Fruit fly (Drosophila melanogaster): ENCODE data around the gene CG34280.
A peak's percentile ranks its signal among the peaks of the same experiment; 100 is the strongest.

Gene CG34280

dm6 chr3R:17402434-17402833 is 1.1 kb downstream of the CG34280 start, which contains the start of gene Sur-8 (continued):
- TF ChIP-seq Deaf1 (tag; optimal IDR thresholded peaks at IDR 0.05) (no peak), CG7839 (tag; optimal IDR thresholded peaks at IDR 0.05) (peak; percentile 69), Dad (GFP tag; optimal IDR thresholded peaks at IDR 0.05) (peak; percentile 10), CG14965 (GFP tag; optimal IDR thresholded peaks at IDR 0.05; ENCODE audit: borderline replicate concordance) (no peak), ro (GFP tag; IDR thresholded peaks at IDR 0.05) (no peak), odd (GFP tag; optimal IDR thresholded peaks at IDR 0.05) (peak; percentile 12), CG10274 (GFP tag; optimal IDR thresholded peaks at IDR 0.05) (peak; percentile 45), MBD-R2 (GFP tag; IDR thresholded peaks at IDR 0.05) (peak; percentile 55; the same call in 1 of the 2 replicates), Atf6 (GFP tag; IDR thresholded peaks at IDR 0.05) (peak; percentile 60), YL-1 (GFP tag; optimal IDR thresholded peaks at IDR 0.05) (peak; percentile 2), Sin3A (optimal IDR thresholded peaks at IDR 0.05) (no peak), zfh1 (GFP tag; IDR thresholded peaks at IDR 0.05) (peak; percentile 86), jing (GFP tag; optimal IDR thresholded peaks at IDR 0.05) (no peak), CG6175 (GFP tag; IDR thresholded peaks at IDR 0.05) (peak; percentile 51; the same call in 2 of the 3 replicates), vfl (GFP tag; optimal IDR thresholded peaks at IDR 0.05) (no peak), Dip3 (GFP tag; optimal IDR thresholded peaks at IDR 0.05) (peak; percentile 39), Mrtf (GFP tag; IDR thresholded peaks at IDR 0.05) (peak; percentile 83), CG7963 (GFP tag; IDR thresholded peaks at IDR 0.05; ENCODE audit: partially characterized antibody) (no peak), CG34376 (GFP tag; optimal IDR thresholded peaks at IDR 0.05) (peak; percentile 39), TFAM (GFP tag; optimal IDR thresholded peaks at IDR 0.05) (no peak), Side (GFP tag; optimal IDR thresholded peaks at IDR 0.05) (peak; percentile 2), Optix (GFP tag; IDR thresholded peaks at IDR 0.05) (peak; percentile 75), CG10267 (tag; optimal IDR thresholded peaks at IDR 0.05) (peak; percentile 24), HLH4C (GFP tag; IDR thresholded peaks at IDR 0.05; ENCODE audit: partially characterized antibody) (0 out of 3 replicates have a peak, but pooled peaks have one; percentile 28), CG13775 (GFP tag; optimal IDR thresholded peaks at IDR 0.05) (peak; percentile 30), CoRest (tag; optimal IDR thresholded peaks at IDR 0.05) (peak; percentile 48), Hr78 (GFP tag; optimal IDR thresholded peaks at IDR 0.05) (no peak), sug (tag; optimal IDR thresholded peaks at IDR 0.05) (peak; percentile 53), CG11504 (tag; optimal IDR thresholded peaks at IDR 0.05) (peak; percentile 70), CG6654 (GFP tag; optimal IDR thresholded peaks at IDR 0.05) (peak; percentile 3), otp (GFP tag; IDR thresholded peaks at IDR 0.05) (peak; percentile 75; the same call in 2 of the 3 replicates), scrt (GFP tag; optimal IDR thresholded peaks at IDR 0.05) (peak; percentile 24), repo (GFP tag; optimal IDR thresholded peaks at IDR 0.05) (peak; percentile 25), CTCF (GFP tag; optimal IDR thresholded peaks at IDR 0.05) (peak; percentile 98), Pdp1 (GFP tag; optimal IDR thresholded peaks at IDR 0.05) (peak; percentile 54 to 69), CG9727 (GFP tag; optimal IDR thresholded peaks at IDR 0.05) (peak; percentile 33), CG10147 (GFP tag; optimal IDR thresholded peaks at IDR 0.05) (no peak), CG10431 (GFP tag; optimal IDR thresholded peaks at IDR 0.05) (peak; percentile 39), CG30403 (GFP tag; optimal IDR thresholded peaks at IDR 0.05) (peak; percentile 65), Hmr (GFP tag; optimal IDR thresholded peaks at IDR 0.05) (peak; percentile 76), tna (GFP tag; IDR thresholded peaks at IDR 0.05; ENCODE audit: partially characterized antibody) (0 out of 2 replicates have a peak, but pooled peaks have one; percentile 20), CG34422 (GFP tag; IDR thresholded peaks at IDR 0.05) (peak; percentile 58; the same call in 2 of the 3 replicates), CG7928 (GFP tag; optimal IDR thresholded peaks at IDR 0.05) (no peak), CG12391 (tag; optimal IDR thresholded peaks at IDR 0.05) (no peak), disco-r (GFP tag; optimal IDR thresholded peaks at IDR 0.05) (peak; percentile 17), CG32767 (GFP tag; IDR thresholded peaks at IDR 0.05) (no peak), CG6791 (GFP tag; IDR thresholded peaks at IDR 0.05; ENCODE audit: partially characterized antibody) (0 out of 3 replicates have a peak, but pooled peaks have one; percentile 29), HmgZ (tag; optimal IDR thresholded peaks at IDR 0.05) (peak; percentile 62), CG6854 (GFP tag; optimal IDR thresholded peaks at IDR 0.05) (peak; percentile 1), sr (GFP tag; IDR thresholded peaks at IDR 0.05) (0 out of 3 replicates have a peak, but pooled peaks have one; percentile 38), ttk (GFP tag; IDR thresholded peaks at IDR 0.05) (peak; percentile 64)
